Worm (Caenorhabditis elegans): ENCODE data around the gene F44E5.2.

- TF ChIP-seq hlh-6 (tag; optimal IDR thresholded peaks at IDR 0.05): no peak
- TF ChIP-seq madf-2 (tag; optimal IDR thresholded peaks at IDR 0.05): no peak
- TF ChIP-seq elt-2 (tag; optimal IDR thresholded peaks at IDR 0.05): no peak
- TF ChIP-seq fkh-10 (GFP tag; optimal IDR thresholded peaks at IDR 0.05): no peak
- no peak for TF ChIP-seq ceh-6 (GFP tag; optimal IDR thresholded peaks at IDR 0.05)
- no peak for TF ChIP-seq hlh-13 (GFP tag; optimal IDR thresholded peaks at IDR 0.05)
- no peak for TF ChIP-seq nhr-11 (tag; optimal IDR thresholded peaks at IDR 0.05)
- TF ChIP-seq ceh-18 (tag; optimal IDR thresholded peaks at IDR 0.05): no peak
- no peak for TF ChIP-seq ama-1 (optimal IDR thresholded peaks at IDR 0.05)
- no peak for TF ChIP-seq tbx-2 (tag; optimal IDR thresholded peaks at IDR 0.05)
- TF ChIP-seq lim-6 (tag; optimal IDR thresholded peaks at IDR 0.05): no peak
- no peak for TF ChIP-seq pha-4 (tag; optimal IDR thresholded peaks at IDR 0.05)
- TF ChIP-seq lin-11 (tag; optimal IDR thresholded peaks at IDR 0.05): no peak
- no peak for TF ChIP-seq pag-3 (tag; optimal IDR thresholded peaks at IDR 0.05; ENCODE audit: borderline replicate concordance)
Measured at ce11 chrII:11723904-11724303, 42.7 kb upstream of the F44E5.2 start, which contains the start of gene ldh-1.
